Fruit fly (Drosophila melanogaster): ENCODE results near the gene unc.

unc gene

dm6 chrX:21123499-21123898 is 6.8 kb upstream of the unc start, which contains the start of gene ldd:
Gene ldd (plus strand): TSS chrX:21123634.
- TF ChIP-seq CG8159 (tag; optimal IDR thresholded peaks at IDR 0.05) (no peak), Pif1B (GFP tag; optimal IDR thresholded peaks at IDR 0.05) (no peak), Ets98B (GFP tag; IDR thresholded peaks at IDR 0.05) (0 out of 2 replicates have a peak, but pooled peaks have one; percentile 7), EcR (GFP tag; optimal IDR thresholded peaks at IDR 0.05) (peak; percentile 18), CG13204 (GFP tag; optimal IDR thresholded peaks at IDR 0.05) (peak; percentile 73)

- TF ChIP-seq fd96Ca (GFP tag; IDR thresholded peaks at IDR 0.05), result no peak
- no peak for TF ChIP-seq Pif1B (GFP tag; optimal IDR thresholded peaks at IDR 0.05)
- TF ChIP-seq D1 (tag; optimal IDR thresholded peaks at IDR 0.05), result no peak
- TF ChIP-seq CG8159 (tag; optimal IDR thresholded peaks at IDR 0.05), result no peak
- TF ChIP-seq CG8301 (tag; optimal IDR thresholded peaks at IDR 0.05), result no peak
- TF ChIP-seq Ets98B (GFP tag; IDR thresholded peaks at IDR 0.05), result no peak
- no peak for TF ChIP-seq rn (GFP tag; IDR thresholded peaks at IDR 0.05)
- no peak for TF ChIP-seq CG10348 (GFP tag; IDR thresholded peaks at IDR 0.05)
These were observed 10.4 kb downstream of the unc start, which contains the start of gene CG1503 for dm6 chrX:21106269-21106668. Gene CG1503 (minus strand): TSS chrX:21106369.

- no peak for TF ChIP-seq Ets98B (GFP tag; IDR thresholded peaks at IDR 0.05)
- TF ChIP-seq CG8159 (tag; optimal IDR thresholded peaks at IDR 0.05), result no peak
- TF ChIP-seq CG9948 (tag; optimal IDR thresholded peaks at IDR 0.05), result no peak
- no peak for TF ChIP-seq CG10348 (GFP tag; IDR thresholded peaks at IDR 0.05)
- TF ChIP-seq CG12605 (GFP tag; IDR thresholded peaks at IDR 0.05), result no peak
- TF ChIP-seq CG8301 (tag; optimal IDR thresholded peaks at IDR 0.05), result no peak
- no peak for TF ChIP-seq CG4496 (GFP tag; IDR thresholded peaks at IDR 0.05)
- no peak for TF ChIP-seq Snoo (tag; optimal IDR thresholded peaks at IDR 0.05)
- TF ChIP-seq Pif1B (GFP tag; optimal IDR thresholded peaks at IDR 0.05), result no peak
- no peak for TF ChIP-seq CG17806 (tag; optimal IDR thresholded peaks at IDR 0.05)
- TF ChIP-seq rn (GFP tag; IDR thresholded peaks at IDR 0.05), result no peak
These were observed 14.6 kb downstream of the unc start, which contains the start of gene CG15446 for dm6 chrX:21102106-21102505. Gene CG15446 (minus strand): TSS chrX:21102206.

- TF ChIP-seq Pif1B (GFP tag; optimal IDR thresholded peaks at IDR 0.05) (no peak), CG12605 (GFP tag; IDR thresholded peaks at IDR 0.05) (no peak), CG15710 (tag; optimal IDR thresholded peaks at IDR 0.05) (no peak), Snoo (tag; optimal IDR thresholded peaks at IDR 0.05) (no peak)
These were observed 23.2 kb downstream of the unc start, which contains the start of gene stg1 for dm6 chrX:21093544-21093943. Gene stg1 (plus strand): TSS chrX:21093844.

dm6 chrX:21083246-21083645 is 33.5 kb downstream of the unc start:
- TF ChIP-seq CG4496 (GFP tag; IDR thresholded peaks at IDR 0.05) (peak; percentile 50; the same call in 1 of the 3 replicates), EcR (GFP tag; optimal IDR thresholded peaks at IDR 0.05) (no peak)

- TF ChIP-seq CG32121 (GFP tag; IDR thresholded peaks at IDR 0.05), result no peak
- no peak for TF ChIP-seq CG9948 (tag; optimal IDR thresholded peaks at IDR 0.05)
- TF ChIP-seq CG13204 (GFP tag; optimal IDR thresholded peaks at IDR 0.05), result no peak
- TF ChIP-seq CG12605 (GFP tag; IDR thresholded peaks at IDR 0.05), result no peak
- TF ChIP-seq Pif1B (GFP tag; optimal IDR thresholded peaks at IDR 0.05), result no peak
- no peak for TF ChIP-seq rn (GFP tag; IDR thresholded peaks at IDR 0.05)
- no peak for TF ChIP-seq Ets98B (GFP tag; IDR thresholded peaks at IDR 0.05)
- no peak for TF ChIP-seq D1 (tag; optimal IDR thresholded peaks at IDR 0.05)
- no peak for TF ChIP-seq fd96Ca (GFP tag; IDR thresholded peaks at IDR 0.05)
- no peak for TF ChIP-seq CG4496 (GFP tag; IDR thresholded peaks at IDR 0.05)
- no peak for TF ChIP-seq CG8301 (tag; optimal IDR thresholded peaks at IDR 0.05)
- no peak for TF ChIP-seq Snoo (tag; optimal IDR thresholded peaks at IDR 0.05)
- TF ChIP-seq EcR (GFP tag; optimal IDR thresholded peaks at IDR 0.05), result no peak
- no peak for TF ChIP-seq CG14655 (GFP tag; optimal IDR thresholded peaks at IDR 0.05)
- TF ChIP-seq CG15710 (tag; optimal IDR thresholded peaks at IDR 0.05), result no peak
- TF ChIP-seq CG17806 (tag; optimal IDR thresholded peaks at IDR 0.05), result no peak
- TF ChIP-seq CG8159 (tag; optimal IDR thresholded peaks at IDR 0.05), result no peak
- TF ChIP-seq CG34367 (tag; optimal IDR thresholded peaks at IDR 0.05), result no peak
These were observed 36.4 kb downstream of the unc start for dm6 chrX:21080335-21080734.

- TF ChIP-seq Pif1A (GFP tag; optimal IDR thresholded peaks at IDR 0.05) (peak; percentile 70), gl (tag; optimal IDR thresholded peaks at IDR 0.05) (no peak), fd96Ca (GFP tag; IDR thresholded peaks at IDR 0.05) (peak; percentile 87), CG34367 (tag; optimal IDR thresholded peaks at IDR 0.05) (peak; percentile 10), CG4496 (GFP tag; IDR thresholded peaks at IDR 0.05) (peak; percentile 89), CG17806 (tag; optimal IDR thresholded peaks at IDR 0.05) (peak; percentile 61), CG8159 (tag; optimal IDR thresholded peaks at IDR 0.05) (peak; percentile 48), EcR (GFP tag; optimal IDR thresholded peaks at IDR 0.05) (no peak), CG9948 (tag; optimal IDR thresholded peaks at IDR 0.05) (peak; percentile 57), CG32121 (GFP tag; IDR thresholded peaks at IDR 0.05) (peak; percentile 76), Pif1B (GFP tag; optimal IDR thresholded peaks at IDR 0.05) (peak; percentile 54), rn (GFP tag; IDR thresholded peaks at IDR 0.05) (no peak), CG12605 (GFP tag; IDR thresholded peaks at IDR 0.05) (peak; percentile 59), D1 (tag; optimal IDR thresholded peaks at IDR 0.05) (no peak), CG13204 (GFP tag; optimal IDR thresholded peaks at IDR 0.05) (no peak), Snoo (tag; optimal IDR thresholded peaks at IDR 0.05) (peak; percentile 37), CG10348 (GFP tag; IDR thresholded peaks at IDR 0.05) (no peak), Ets98B (GFP tag; IDR thresholded peaks at IDR 0.05) (peak; percentile 77), CG8301 (tag; optimal IDR thresholded peaks at IDR 0.05) (peak; percentile 69), CG14655 (GFP tag; optimal IDR thresholded peaks at IDR 0.05) (peak; percentile 75), CG15710 (tag; optimal IDR thresholded peaks at IDR 0.05) (peak; percentile 39)
These were observed 42.4 kb downstream of the unc start for dm6 chrX:21074329-21074708.

All from whole organism, pupa.